Fruit fly (Drosophila melanogaster): ENCODE data around the gene beat-Vb.

- TF ChIP-seq CG8478 (optimal IDR thresholded peaks at IDR 0.05) (no peak), CTCF (optimal IDR thresholded peaks at IDR 0.05) (no peak)
Observed at dm6 chr3R:12975223-12975622, 59.4 kb downstream of the beat-Vb start.
